Fruit fly (Drosophila melanogaster): ENCODE data around the gene Srp72.

Gene Srp72

dm6 chr3R:20565546-20565948 is 23.0 kb upstream of the Srp72 start (continued):
- no peak for TF ChIP-seq CG34406 (GFP tag; optimal IDR thresholded peaks at IDR 0.05)
- no peak for TF ChIP-seq CG10631 (GFP tag; optimal IDR thresholded peaks at IDR 0.05)
- TF ChIP-seq fd85E (GFP tag; optimal IDR thresholded peaks at IDR 0.05), result no peak
- TF ChIP-seq ss (GFP tag; optimal IDR thresholded peaks at IDR 0.05), result peak; percentile 49 to 51
- no peak for TF ChIP-seq Hr4 (GFP tag; optimal IDR thresholded peaks at IDR 0.05)
- no peak for TF ChIP-seq lz (GFP tag; optimal IDR thresholded peaks at IDR 0.05)
- TF ChIP-seq dac (GFP tag; optimal IDR thresholded peaks at IDR 0.05), result no peak
- TF ChIP-seq CG8632 (GFP tag; optimal IDR thresholded peaks at IDR 0.05), result no peak
- peak; percentile 73 for TF ChIP-seq Eip78C (GFP tag)
- TF ChIP-seq salr (GFP tag; optimal IDR thresholded peaks at IDR 0.05), result no peak
- no peak for TF ChIP-seq net (GFP tag; optimal IDR thresholded peaks at IDR 0.05)
- peak; percentile 47; the same call in 1 of the 3 replicates for TF ChIP-seq CG6163 (GFP tag; IDR thresholded peaks at IDR 0.05)
- TF ChIP-seq cyc (GFP tag; optimal IDR thresholded peaks at IDR 0.05), result no peak
- TF ChIP-seq svp (GFP tag), result peak; percentile 89
- TF ChIP-seq Sox102F (GFP tag; optimal IDR thresholded peaks at IDR 0.05), result peak; percentile 37
- TF ChIP-seq Eip93F (GFP tag; optimal IDR thresholded peaks at IDR 0.05), result peak; percentile 29
- TF ChIP-seq Eip75B (GFP tag; optimal IDR thresholded peaks at IDR 0.05), result peak; percentile 39
- no peak for TF ChIP-seq acj6 (GFP tag; optimal IDR thresholded peaks at IDR 0.05)
- peak; percentile 81 for TF ChIP-seq CG6854 (GFP tag; optimal IDR thresholded peaks at IDR 0.05)
- TF ChIP-seq CG11902 (GFP tag; optimal IDR thresholded peaks at IDR 0.05), result no peak
- no peak for TF ChIP-seq CG8319 (GFP tag; optimal IDR thresholded peaks at IDR 0.05)
- TF ChIP-seq CG15336 (GFP tag; IDR thresholded peaks at IDR 0.05), result no peak
- no peak for TF ChIP-seq pdm3 (GFP tag; optimal IDR thresholded peaks at IDR 0.05)

dm6 chr3R:20567507-20568222 is 20.8 kb upstream of the Srp72 start:
- TF ChIP-seq CG6808 (GFP tag; optimal IDR thresholded peaks at IDR 0.05) (peak; percentile 4), fkh (GFP tag; optimal IDR thresholded peaks at IDR 0.05) (no peak), Sox14 (GFP tag; optimal IDR thresholded peaks at IDR 0.05) (no peak), esn (GFP tag; optimal IDR thresholded peaks at IDR 0.05) (no peak), CG8319 (GFP tag; optimal IDR thresholded peaks at IDR 0.05) (peak; percentile 73), CG7368 (GFP tag; optimal IDR thresholded peaks at IDR 0.05) (no peak), topi (GFP tag; optimal IDR thresholded peaks at IDR 0.05) (no peak), CG32006 (GFP tag; optimal IDR thresholded peaks at IDR 0.05) (no peak), CG6276 (GFP tag; optimal IDR thresholded peaks at IDR 0.05) (no peak), net (GFP tag; optimal IDR thresholded peaks at IDR 0.05) (no peak)

- TF ChIP-seq CG6792 (GFP tag; optimal IDR thresholded peaks at IDR 0.05) (no peak), svp (GFP tag) (peak; percentile 45), CG15336 (GFP tag; IDR thresholded peaks at IDR 0.05) (0 out of 2 replicates have a peak, but pooled peaks have one; percentile 22), Hr4 (GFP tag; optimal IDR thresholded peaks at IDR 0.05) (peak; percentile 18), Eip78C (GFP tag) (peak; percentile 48), CG32006 (GFP tag; optimal IDR thresholded peaks at IDR 0.05) (peak; percentile 51)
Observed at dm6 chr3R:20573326-20573725, 15.2 kb upstream of the Srp72 start.

DNA sequence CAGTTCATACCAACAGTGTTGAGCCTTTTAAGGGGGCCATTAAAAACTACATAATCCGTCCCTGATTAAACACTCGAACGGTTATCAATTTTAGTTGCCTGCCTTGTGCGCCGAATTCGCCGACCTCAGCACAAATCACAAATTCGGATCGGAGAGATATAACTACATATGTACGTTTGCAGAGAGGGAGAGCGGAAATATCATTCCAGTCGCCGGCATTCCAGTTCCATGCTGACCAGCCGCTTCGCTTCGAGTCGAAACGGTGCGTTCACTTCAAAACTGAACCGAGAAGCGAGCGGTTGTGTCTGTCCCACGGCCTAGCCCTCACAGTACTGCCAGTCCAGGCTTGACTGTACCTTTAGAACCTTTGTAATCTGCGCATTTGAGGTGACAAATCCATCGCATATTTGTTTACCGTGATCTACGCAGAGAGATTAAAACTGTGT is 14.0 kb upstream of the Srp72 start:
- peak; percentile 60 for TF ChIP-seq CG6854 (GFP tag; optimal IDR thresholded peaks at IDR 0.05)
- TF ChIP-seq CG6163 (GFP tag; IDR thresholded peaks at IDR 0.05), result 0 out of 3 replicates have a peak, but pooled peaks have one; percentile 20
- peak; percentile 38 for TF ChIP-seq svp (GFP tag)
- no peak for TF ChIP-seq lz (GFP tag; optimal IDR thresholded peaks at IDR 0.05)
- TF ChIP-seq esn (GFP tag; optimal IDR thresholded peaks at IDR 0.05), result peak; percentile 9
- peak; percentile 73 for TF ChIP-seq fkh (GFP tag; optimal IDR thresholded peaks at IDR 0.05)
- TF ChIP-seq OdsH (GFP tag; optimal IDR thresholded peaks at IDR 0.05), result no peak
- TF ChIP-seq Eip78C (GFP tag), result peak; percentile 27
